Fruit fly (Drosophila melanogaster): ENCODE results near the gene CG13877.

CG13877 gene

DNA sequence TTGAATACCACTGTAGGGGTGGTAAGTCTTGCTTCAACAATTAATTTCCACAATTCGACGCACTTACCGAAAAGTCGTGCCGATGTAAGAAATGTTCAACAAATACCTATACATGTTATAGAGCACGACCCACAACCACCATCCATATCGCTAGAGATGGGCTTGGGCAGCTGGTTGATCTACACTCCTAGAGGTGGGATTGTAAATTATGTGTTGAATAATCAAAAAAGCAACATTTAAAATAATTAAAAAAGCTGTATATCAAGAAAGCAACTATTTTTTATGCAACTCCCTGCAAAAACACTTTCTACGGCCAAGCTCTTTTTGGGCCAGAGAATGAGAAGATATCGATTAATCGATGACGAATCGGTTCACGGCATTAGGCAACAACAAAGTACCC, 33.6 kb upstream of the CG13877 start, which contains the start of the genes CG34140, Mkp and Mtch (continued):
- TF ChIP-seq slou (GFP tag; optimal IDR thresholded peaks at IDR 0.05) = peak; percentile 79
- peak; percentile 95 for TF ChIP-seq MBD-R2 (GFP tag; IDR thresholded peaks at IDR 0.05)
- peak; percentile 44 for TF ChIP-seq CG30431 (GFP tag; optimal IDR thresholded peaks at IDR 0.05)
- peak in 1 of 2 experiments; percentile 91 for TF ChIP-seq Hr51 (GFP tag; optimal IDR thresholded peaks at IDR 0.05)
- TF ChIP-seq CG7372 (GFP tag; IDR thresholded peaks at IDR 0.05) = peak; percentile 78
- TF ChIP-seq H15 (GFP tag; IDR thresholded peaks at IDR 0.05) = peak; percentile 81
- TF ChIP-seq Ptx1 (GFP tag; IDR thresholded peaks at IDR 0.05) = peak; percentile 84
- peak; percentile 78 for TF ChIP-seq gfzf (GFP tag; optimal IDR thresholded peaks at IDR 0.05)
- TF ChIP-seq Drgx (GFP tag; IDR thresholded peaks at IDR 0.05) = peak; percentile 36; the same call in 1 of the 2 replicates
- TF ChIP-seq bsh (GFP tag; optimal IDR thresholded peaks at IDR 0.05) = peak in 1 of 2 experiments; percentile 83
- peak; percentile 63 for TF ChIP-seq CG9437 (GFP tag; optimal IDR thresholded peaks at IDR 0.05)
- TF ChIP-seq Scr (GFP tag; IDR thresholded peaks at IDR 0.05; ENCODE audit: partially characterized antibody) = peak; percentile 98
- peak; percentile 75 to 87 for TF ChIP-seq chif (GFP tag; optimal IDR thresholded peaks at IDR 0.05)
- peak; percentile 81 for TF ChIP-seq kni (GFP tag; optimal IDR thresholded peaks at IDR 0.05)
- peak; percentile 74; the same call in 2 of the 3 replicates for TF ChIP-seq CG6791 (GFP tag; IDR thresholded peaks at IDR 0.05; ENCODE audit: partially characterized antibody)
- TF ChIP-seq CG4328 (GFP tag; optimal IDR thresholded peaks at IDR 0.05) = peak; percentile 68
- no peak for TF ChIP-seq usp (GFP tag; optimal IDR thresholded peaks at IDR 0.05)
- TF ChIP-seq bowl (GFP tag; IDR thresholded peaks at IDR 0.05) = peak; percentile 47; the same call in 1 of the 2 replicates
- TF ChIP-seq fd102C (GFP tag; optimal IDR thresholded peaks at IDR 0.05) = peak; percentile 27
- peak; percentile 83 for TF ChIP-seq kah (GFP tag; optimal IDR thresholded peaks at IDR 0.05)
- peak; percentile 84 for TF ChIP-seq crc (GFP tag; optimal IDR thresholded peaks at IDR 0.05)
- TF ChIP-seq CG7556 (GFP tag; optimal IDR thresholded peaks at IDR 0.05) = peak; percentile 74
- TF ChIP-seq Dek (tag; optimal IDR thresholded peaks at IDR 0.05) = peak; percentile 76
- peak; percentile 77 for TF ChIP-seq CG14014 (GFP tag; IDR thresholded peaks at IDR 0.05)
- TF ChIP-seq CG14860 (GFP tag; IDR thresholded peaks at IDR 0.05; ENCODE audit: partially characterized antibody) = peak; percentile 89
- TF ChIP-seq Mrtf (GFP tag; IDR thresholded peaks at IDR 0.05) = 0 out of 3 replicates have a peak, but pooled peaks have one; percentile 51
- TF ChIP-seq CG6175 (GFP tag; IDR thresholded peaks at IDR 0.05) = peak; percentile 63; the same call in 1 of the 3 replicates
- TF ChIP-seq CG13296 (GFP tag; optimal IDR thresholded peaks at IDR 0.05) = no peak
- no peak for TF ChIP-seq Kr (GFP tag; optimal IDR thresholded peaks at IDR 0.05)
- no peak for TF ChIP-seq CG18262 (tag; optimal IDR thresholded peaks at IDR 0.05)
- TF ChIP-seq her (GFP tag; optimal IDR thresholded peaks at IDR 0.05) = peak; percentile 79
- TF ChIP-seq jing (GFP tag; optimal IDR thresholded peaks at IDR 0.05) = no peak
- TF ChIP-seq pum (GFP tag; optimal IDR thresholded peaks at IDR 0.05) = peak; percentile 89
- peak; percentile 76 for TF ChIP-seq gcm2 (GFP tag; optimal IDR thresholded peaks at IDR 0.05)
- peak; percentile 70 for TF ChIP-seq CG7271 (tag; optimal IDR thresholded peaks at IDR 0.05)
- TF ChIP-seq CG42726 (GFP tag; IDR thresholded peaks at IDR 0.05; ENCODE audit: partially characterized antibody) = 0 out of 2 replicates have a peak, but pooled peaks have one; percentile 59
- TF ChIP-seq al (GFP tag; IDR thresholded peaks at IDR 0.05) = peak; percentile 73
- no peak for TF ChIP-seq D19A (tag; optimal IDR thresholded peaks at IDR 0.05)
- TF ChIP-seq tin (GFP tag; optimal IDR thresholded peaks at IDR 0.05) = peak; percentile 91
- TF ChIP-seq CG4282 (GFP tag; optimal IDR thresholded peaks at IDR 0.05) = peak; percentile 71
- TF ChIP-seq so (GFP tag; IDR thresholded peaks at IDR 0.05) = peak; percentile 63; the same call in 1 of the 3 replicates
- TF ChIP-seq run (tag; optimal IDR thresholded peaks at IDR 0.05) = peak; percentile 67
- TF ChIP-seq cg (GFP tag; optimal IDR thresholded peaks at IDR 0.05) = no peak
- peak; percentile 83 for TF ChIP-seq CG9609 (GFP tag; optimal IDR thresholded peaks at IDR 0.05)
- TF ChIP-seq Mes4 (GFP tag; optimal IDR thresholded peaks at IDR 0.05) = peak; percentile 81
- no peak for TF ChIP-seq sqz (GFP tag; optimal IDR thresholded peaks at IDR 0.05)
- peak; percentile 79 for TF ChIP-seq Camta (GFP tag; optimal IDR thresholded peaks at IDR 0.05)
- peak; percentile 78 for TF ChIP-seq Atf6 (GFP tag; IDR thresholded peaks at IDR 0.05)
- TF ChIP-seq CG32767 (GFP tag; IDR thresholded peaks at IDR 0.05) = peak; percentile 89
- peak; percentile 93 for TF ChIP-seq Dip3 (GFP tag; optimal IDR thresholded peaks at IDR 0.05)
